Worm (Caenorhabditis elegans): Measurements from ENCODE around the gene dhs-22.
"Not testable (repeated sequence)": the region's sequence is repeated elsewhere in the genome, so short reads cannot be mapped to it uniquely, and the experiment has no call there.

dhs-22 gene

ce11 chrV:14421325-14421724, at the start of gene dhs-22:
TSS of gene dhs-22 (minus strand) at chrV:14421440.
- TF ChIP-seq W03F9.2 (tag; optimal IDR thresholded peaks at IDR 0.05): no peak
- TF ChIP-seq dao-5 (tag; optimal IDR thresholded peaks at IDR 0.05): no peak
- no peak for TF ChIP-seq him-1 (tag; optimal IDR thresholded peaks at IDR 0.05)

DNA sequence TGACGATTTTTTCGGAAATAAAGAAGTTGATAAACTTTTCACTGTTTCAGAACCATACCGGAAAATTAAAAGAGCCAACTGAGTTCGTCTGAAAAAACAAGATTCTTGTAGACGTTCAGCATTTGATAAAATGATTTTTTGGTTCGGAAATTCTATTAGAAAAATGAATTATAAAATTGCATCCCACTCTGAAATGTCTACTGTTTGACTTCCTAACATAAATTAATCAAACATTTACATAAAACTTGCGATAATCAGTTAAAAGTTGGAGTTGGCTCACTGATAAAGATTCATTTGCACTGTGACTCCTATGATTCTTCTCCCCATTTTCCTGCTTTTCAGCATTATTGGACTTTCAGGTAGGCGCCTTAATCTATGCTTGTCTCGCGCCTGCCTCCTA, 47.7 kb upstream of the dhs-22 start, which contains the start of gene clec-57:
clec-57 (plus strand) TSS at position 301 of the 400 bp plus-strand sequence.
- TF ChIP-seq W03F9.2 (tag; optimal IDR thresholded peaks at IDR 0.05): no peak

- TF ChIP-seq W03F9.2 (tag; optimal IDR thresholded peaks at IDR 0.05) (no peak), dao-5 (tag; optimal IDR thresholded peaks at IDR 0.05) (no peak), him-1 (tag; optimal IDR thresholded peaks at IDR 0.05) (no peak)
Measured at ce11 chrV:14468196-14468874, 47.1 kb upstream of the dhs-22 start, which contains the start of gene srz-97. TSS of gene srz-97 (minus strand) at chrV:14468246.

DNA sequence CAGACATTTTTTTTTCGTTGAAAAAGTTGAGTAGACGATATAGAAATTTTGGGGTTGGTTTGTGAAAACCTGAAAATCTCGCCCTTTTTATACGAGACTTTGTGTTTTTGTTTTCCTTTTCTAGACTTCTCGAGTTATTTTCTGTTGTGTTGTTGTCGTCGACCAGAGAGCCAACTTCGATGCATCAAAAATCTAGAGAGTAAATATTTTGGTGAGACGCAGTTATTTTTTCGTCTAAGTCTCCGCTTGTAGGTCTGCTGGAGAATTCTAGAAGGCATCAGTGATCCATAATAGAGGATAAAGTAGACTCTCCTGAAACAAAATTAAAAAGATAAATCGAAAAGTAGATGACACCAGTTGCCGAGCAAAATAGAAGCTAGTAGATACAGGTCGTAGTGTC, 43.1 kb upstream of the dhs-22 start, which contains the start of gene F08H9.4:
F08H9.4 (minus strand) TSS at position 61 of the 400 bp plus-strand sequence.
- no peak for TF ChIP-seq W03F9.2 (tag; optimal IDR thresholded peaks at IDR 0.05)
- TF ChIP-seq dao-5 (tag; optimal IDR thresholded peaks at IDR 0.05): no peak
- TF ChIP-seq him-1 (tag; optimal IDR thresholded peaks at IDR 0.05): no peak

- TF ChIP-seq him-1, W03F9.2, dao-5 (tag; optimal IDR thresholded peaks at IDR 0.05): not testable (repeated sequence)
Measured at ce11 chrV:14463087-14463486, 41.8 kb upstream of the dhs-22 start, which contains the start of gene F08H9.3. TSS of gene F08H9.3 (minus strand) at chrV:14463338.

DNA sequence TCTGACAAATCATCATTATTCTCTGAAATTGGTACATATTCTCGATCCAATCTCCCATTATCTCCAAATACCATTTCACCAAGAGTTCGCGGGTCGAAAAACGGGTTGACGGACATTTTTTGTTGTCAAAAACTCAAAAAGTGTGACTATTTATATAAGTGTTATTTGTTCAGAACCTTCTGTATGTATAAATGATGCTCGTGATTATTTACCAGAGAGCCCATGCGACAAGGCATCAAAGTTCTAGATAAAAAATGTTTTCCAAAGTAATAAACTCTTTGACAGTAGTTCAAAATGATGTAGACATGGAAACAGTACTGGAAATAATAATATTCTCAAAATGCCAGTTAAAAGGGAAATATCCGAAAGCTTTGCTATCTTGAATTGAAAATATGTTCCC, 41.4 kb upstream of the dhs-22 start:
- no peak for TF ChIP-seq W03F9.2 (tag; optimal IDR thresholded peaks at IDR 0.05)

DNA sequence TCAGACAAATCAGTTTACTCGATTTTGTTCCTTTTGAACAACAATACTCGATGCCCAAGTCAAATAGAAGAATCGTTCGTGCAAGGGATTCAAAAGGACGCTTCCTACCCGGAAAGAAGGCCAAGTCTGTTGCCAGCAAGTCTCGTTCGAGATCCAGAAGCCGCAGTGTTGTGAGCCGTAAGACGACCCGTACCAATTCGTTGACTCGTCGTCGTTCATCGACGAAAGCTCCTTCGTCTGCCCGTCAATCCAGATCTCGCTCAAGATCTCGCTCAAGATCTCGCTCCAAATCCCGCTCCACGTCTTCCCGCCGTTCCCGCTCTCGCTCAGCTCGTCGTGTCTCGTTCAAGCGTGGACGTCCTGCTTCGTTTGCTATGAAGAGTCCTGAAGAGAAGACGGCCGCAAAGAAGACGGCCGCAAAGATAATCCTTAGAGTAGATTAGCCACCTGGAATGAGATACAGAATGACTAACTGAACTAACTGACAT, 39.4 kb upstream of the dhs-22 start, which contains the start of gene F08H9.2:
F08H9.2 (plus strand) TSS at position 51 of the 488 bp plus-strand sequence.
- TF ChIP-seq dao-5 (tag; optimal IDR thresholded peaks at IDR 0.05): no peak
- TF ChIP-seq W03F9.2 (tag; optimal IDR thresholded peaks at IDR 0.05): no peak
- no peak for TF ChIP-seq him-1 (tag; optimal IDR thresholded peaks at IDR 0.05)

DNA sequence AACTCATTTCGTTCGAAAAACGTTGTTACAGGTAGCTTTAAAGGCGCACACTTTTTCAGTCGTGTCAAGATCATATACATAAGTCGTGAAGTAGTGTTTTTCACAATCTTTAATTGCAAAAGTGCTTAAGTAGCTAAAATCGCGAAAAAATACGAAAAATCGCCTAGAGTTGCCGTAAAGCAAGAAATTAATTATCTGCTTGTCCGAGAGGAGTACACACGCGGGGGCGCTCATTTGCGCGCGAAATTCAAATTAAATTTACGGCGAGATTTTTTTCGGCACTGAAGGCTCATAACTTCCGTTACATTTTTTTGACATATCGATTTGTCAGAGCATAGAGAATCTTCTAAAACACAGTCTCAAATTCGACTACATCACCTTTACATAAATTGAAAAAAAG, 38.9 kb upstream of the dhs-22 start:
- TF ChIP-seq him-1 (tag; optimal IDR thresholded peaks at IDR 0.05) (no peak), dao-5 (tag; optimal IDR thresholded peaks at IDR 0.05) (no peak), W03F9.2 (tag; optimal IDR thresholded peaks at IDR 0.05) (no peak)

DNA sequence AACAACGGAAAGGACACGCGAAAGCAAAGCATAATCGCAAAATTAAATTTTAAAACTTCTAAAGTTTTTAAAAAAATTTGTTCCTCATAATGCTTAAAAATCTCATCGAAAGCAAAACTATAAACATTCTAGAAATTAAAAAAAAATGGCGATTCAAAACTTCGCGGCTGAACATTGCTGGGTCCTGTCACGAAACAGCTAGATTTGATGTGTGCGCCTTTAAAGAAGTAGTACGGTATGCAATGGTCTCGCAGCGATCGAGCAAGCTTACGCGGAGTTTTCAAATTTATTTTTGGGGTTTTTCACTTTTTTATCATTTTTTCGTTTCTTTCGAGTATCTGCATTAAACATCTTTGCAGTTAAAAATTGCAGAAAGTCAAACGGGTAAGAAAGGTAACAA, 35.8 kb upstream of the dhs-22 start, which contains the start of gene coh-3:
coh-3 (plus strand) TSS at position 353 of the 400 bp plus-strand sequence.
- TF ChIP-seq him-1 (tag; optimal IDR thresholded peaks at IDR 0.05) (no peak), W03F9.2 (tag; optimal IDR thresholded peaks at IDR 0.05) (peak; percentile 48)

ce11 chrV:14456626-14457025, 35.4 kb upstream of the dhs-22 start, which contains the start of gene bmk-1:
TSS of gene bmk-1 (minus strand) at chrV:14456984.
- no peak for TF ChIP-seq dao-5 (tag; optimal IDR thresholded peaks at IDR 0.05)
- TF ChIP-seq W03F9.2 (tag; optimal IDR thresholded peaks at IDR 0.05): no peak
- TF ChIP-seq him-1 (tag; optimal IDR thresholded peaks at IDR 0.05): no peak

- TF ChIP-seq dao-5 (tag; optimal IDR thresholded peaks at IDR 0.05) (no peak), him-1 (tag; optimal IDR thresholded peaks at IDR 0.05) (no peak), W03F9.2 (tag; optimal IDR thresholded peaks at IDR 0.05) (no peak)
Measured at ce11 chrV:14449397-14449796, 28.2 kb upstream of the dhs-22 start, which contains the start of gene F23B12.7. TSS of gene F23B12.7 (plus strand) at chrV:14449697.

DNA sequence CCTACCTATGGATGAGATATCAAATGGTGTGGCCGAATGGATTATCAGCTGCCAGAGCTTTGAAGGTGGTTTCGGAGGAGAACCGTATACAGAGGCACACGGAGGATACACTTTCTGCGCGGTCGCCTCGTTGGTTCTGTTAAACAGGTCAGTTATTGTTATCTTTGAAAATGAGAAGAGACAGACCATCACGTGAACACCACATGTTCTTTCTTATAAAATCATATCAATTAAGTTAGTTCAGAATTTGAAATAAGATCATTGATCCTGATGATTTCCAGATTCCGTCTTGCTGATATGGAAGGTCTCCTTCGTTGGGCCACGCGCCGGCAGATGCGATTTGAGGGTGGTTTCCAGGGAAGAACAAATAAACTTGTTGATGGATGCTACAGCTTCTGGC, 27.4 kb upstream of the dhs-22 start:
- TF ChIP-seq dao-5 (tag; optimal IDR thresholded peaks at IDR 0.05): no peak
- no peak for TF ChIP-seq W03F9.2 (tag; optimal IDR thresholded peaks at IDR 0.05)
- no peak for TF ChIP-seq him-1 (tag; optimal IDR thresholded peaks at IDR 0.05)

DNA sequence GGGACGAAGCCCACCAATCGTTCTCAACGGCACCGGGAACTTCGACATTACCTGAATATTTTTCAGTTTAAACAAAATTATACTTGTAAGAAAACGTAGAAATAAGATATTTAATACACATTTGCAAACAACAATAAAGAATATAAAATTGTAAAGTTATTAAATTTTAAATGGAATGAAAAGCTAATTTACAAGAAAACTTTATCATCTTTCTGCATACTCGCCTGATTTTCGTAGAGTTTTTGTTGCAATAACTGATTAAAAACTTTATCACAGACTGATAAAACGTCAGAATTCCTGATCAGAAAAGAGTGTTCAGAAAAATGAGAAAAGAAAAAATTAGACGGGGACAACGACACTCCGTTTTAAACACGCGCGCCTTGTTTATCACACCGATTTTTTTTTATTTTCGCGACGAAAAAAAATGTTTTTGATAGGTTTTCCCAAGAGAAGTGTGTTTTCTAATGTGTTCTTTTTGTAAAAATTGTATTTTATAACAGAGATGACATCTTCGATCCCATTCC, 26.1 kb upstream of the dhs-22 start, which contains the start of the genes dlat-1 and fntb-1:
dlat-1 (minus strand) TSS at position 51 of the 524 bp plus-strand sequence.
fntb-1 (plus strand) TSS at position 412 of the 524 bp plus-strand sequence.
- TF ChIP-seq W03F9.2 (tag; optimal IDR thresholded peaks at IDR 0.05) (no peak), him-1 (tag; optimal IDR thresholded peaks at IDR 0.05) (no peak), dao-5 (tag; optimal IDR thresholded peaks at IDR 0.05) (no peak)

ce11 chrV:14446453-14446852, 25.2 kb upstream of the dhs-22 start:
- no peak for TF ChIP-seq him-1 (tag; optimal IDR thresholded peaks at IDR 0.05)
- TF ChIP-seq W03F9.2 (tag; optimal IDR thresholded peaks at IDR 0.05): no peak
- TF ChIP-seq dao-5 (tag; optimal IDR thresholded peaks at IDR 0.05): no peak

Measured in whole organism, L4/young adult.